Worm (Caenorhabditis elegans) whole organism, midembryonic: ENCODE results near the gene sel-1.

Experiments
- flt-1 ChIP-seq: fragments of 200-800 bp; sonication (Bioruptor generic); IDR thresholded peaks from 2 replicates; pipeline ENCODE4 v1.3.6; 2022; ENCODE audit warnings: missing genetic modification characterization, missing compliant biosample characterization
- ref-1 ChIP-seq: fragments of 200-800 bp; sonication (Bioruptor generic); conservative IDR thresholded peaks from 2 replicates; pipeline ENCODE4 v1.3.6; 2022; ENCODE audit warnings: missing genetic modification reagents, missing genetic modification characterization, missing compliant biosample characterization
- tab-1 ChIP-seq: fragments of 200-800 bp; sonication (Bioruptor generic); IDR thresholded peaks from 2 replicates; pipeline ENCODE4 v1.3.6; 2022; ENCODE audit warnings: missing genetic modification characterization, missing compliant biosample characterization

ce11 chrV:12596795-12597194, 36.3 kb downstream of the sel-1 start:
- TF ChIP-seq tab-1 (peak; percentile 80; the same call in 1 of the 2 replicates), flt-1 (GFP tag; lab: Robert Waterston, UW) (peak; percentile 87), ref-1 (GFP tag; lab: Robert Waterston, UW) (peak; percentile 48; the same call in 1 of the 2 replicates)
